Fruit fly (Drosophila melanogaster) whole organism, larva: ENCODE results near the gene ball.

ENCODE experiments used
- noc ChIP-seq: fragments of 200-800 bp; sonication (Bioruptor generic); optimal IDR thresholded peaks from 3 replicates; lab custom pipeline; 2019; ENCODE audit warnings: missing biosample characterization, mild to moderate bottlenecking, missing genetic modification characterization, moderate library complexity

The ball gene

DNA sequence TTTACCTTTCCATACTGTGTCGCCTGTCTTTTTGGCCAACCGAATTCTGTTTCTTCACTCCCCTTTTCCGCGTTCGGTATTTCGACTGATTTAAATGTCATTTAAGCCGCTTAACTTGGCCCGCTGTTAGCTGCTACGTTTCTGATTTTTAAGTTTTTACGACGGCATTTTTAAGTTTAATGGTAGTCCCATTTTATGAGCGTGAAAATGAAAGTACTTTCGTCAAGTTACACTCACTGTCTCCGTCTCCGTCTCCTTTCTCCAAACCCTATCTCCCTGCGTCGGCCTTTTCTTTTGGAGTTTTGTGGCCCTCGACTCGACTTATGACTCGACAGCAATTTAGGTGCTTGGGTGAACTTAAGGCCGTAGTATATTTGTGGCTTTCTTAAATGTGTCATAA, 18.6 kb upstream of the ball start:
- no peak for TF ChIP-seq noc (tag; lab: Kevin White, UChicago)

DNA sequence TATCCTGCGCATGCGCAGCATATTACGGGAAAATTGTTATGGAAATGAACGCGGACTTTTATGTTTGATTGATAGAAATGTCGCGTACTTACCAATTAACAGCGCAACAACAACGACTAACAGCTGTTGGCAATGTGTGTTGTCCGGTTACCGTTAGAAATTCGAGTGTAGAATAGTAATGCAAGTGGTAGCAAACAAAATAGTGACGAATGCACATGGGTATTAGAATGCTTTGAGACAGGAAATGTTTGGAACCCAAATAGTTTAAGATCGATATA, 16.3 kb upstream of the ball start:
- TF ChIP-seq noc (tag; lab: Kevin White, UChicago), result no peak

DNA sequence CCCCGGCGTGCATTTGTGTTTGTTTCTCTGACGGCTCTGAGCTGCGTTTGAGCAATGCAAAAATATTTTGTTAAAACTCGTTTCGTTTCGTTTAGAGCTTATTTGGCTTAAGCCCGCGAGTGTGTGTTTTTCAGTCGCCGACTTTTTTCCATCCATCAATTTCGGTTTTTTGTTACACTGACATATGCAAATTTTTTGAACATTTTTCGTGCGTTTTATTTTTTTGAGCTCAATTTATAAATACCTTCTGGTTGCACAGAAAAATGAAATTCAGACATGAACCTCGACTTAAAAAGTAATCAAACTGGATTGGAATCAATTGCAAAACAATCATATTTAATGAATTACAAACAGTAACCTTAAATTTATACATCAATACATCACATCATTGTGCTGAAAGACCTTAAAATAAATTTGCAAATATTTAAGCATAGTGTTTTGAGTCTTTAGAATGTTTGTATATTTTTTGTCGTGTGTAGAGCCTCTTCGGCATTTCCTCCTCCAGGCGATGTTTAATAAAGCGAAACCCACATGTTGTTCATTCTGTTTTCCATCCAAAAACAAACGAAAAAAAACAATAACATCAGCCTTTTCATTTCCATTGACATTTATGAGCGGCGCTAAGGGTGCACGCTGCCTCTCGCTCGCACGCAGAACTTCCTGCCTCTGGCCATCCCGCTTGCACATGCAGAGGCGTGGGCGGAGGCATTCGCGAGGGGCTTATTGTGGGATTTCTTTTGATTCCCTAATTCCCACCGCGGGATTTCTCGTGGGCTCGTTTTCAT, 15.8 kb upstream of the ball start:
- no peak for TF ChIP-seq noc (tag; lab: Kevin White, UChicago)

DNA sequence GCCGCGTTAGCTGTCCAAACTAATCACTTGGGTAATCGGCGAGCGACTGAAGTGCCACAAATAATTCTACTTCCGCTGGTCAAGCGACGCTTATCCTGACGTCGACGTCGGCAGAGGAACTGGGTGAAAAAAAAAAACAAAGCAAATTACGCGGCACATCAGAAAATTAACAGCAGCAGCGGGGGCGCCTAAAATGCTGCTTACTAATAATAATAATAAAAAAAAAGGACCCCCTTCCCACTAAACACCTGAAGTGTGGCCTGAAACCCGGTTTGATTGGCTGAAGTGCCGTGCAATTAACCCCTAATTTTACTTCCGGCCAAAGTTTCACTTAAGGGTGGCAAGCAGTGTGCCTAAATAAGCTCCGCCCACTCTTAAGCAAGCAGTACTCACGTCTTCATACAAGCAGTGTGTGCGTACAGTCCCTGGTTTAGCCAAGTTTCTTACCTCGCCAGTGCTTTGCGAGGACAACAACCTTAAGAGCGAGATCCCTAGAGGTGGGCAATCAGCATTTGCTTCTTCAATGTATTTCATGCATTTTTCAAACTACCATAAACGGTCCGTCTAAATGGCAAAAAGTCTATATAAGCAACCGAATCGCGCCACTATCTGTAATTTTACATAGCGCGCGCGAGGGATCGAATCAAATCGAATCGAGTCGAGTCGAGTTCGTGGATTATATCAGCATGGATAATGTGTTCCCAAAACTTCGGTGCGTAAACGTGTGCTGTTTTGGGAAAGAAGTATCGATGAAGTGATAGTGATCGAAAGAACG, 14.7 kb upstream of the ball start, which contains the start of the genes ro and T48:
TSS of gene ro (minus strand) at position 51 of the 775 bp plus-strand sequence.
TSS of gene T48 (plus strand) at position 614 of the 775 bp plus-strand sequence.
- TF ChIP-seq noc (tag; lab: Kevin White, UChicago), result no peak

DNA sequence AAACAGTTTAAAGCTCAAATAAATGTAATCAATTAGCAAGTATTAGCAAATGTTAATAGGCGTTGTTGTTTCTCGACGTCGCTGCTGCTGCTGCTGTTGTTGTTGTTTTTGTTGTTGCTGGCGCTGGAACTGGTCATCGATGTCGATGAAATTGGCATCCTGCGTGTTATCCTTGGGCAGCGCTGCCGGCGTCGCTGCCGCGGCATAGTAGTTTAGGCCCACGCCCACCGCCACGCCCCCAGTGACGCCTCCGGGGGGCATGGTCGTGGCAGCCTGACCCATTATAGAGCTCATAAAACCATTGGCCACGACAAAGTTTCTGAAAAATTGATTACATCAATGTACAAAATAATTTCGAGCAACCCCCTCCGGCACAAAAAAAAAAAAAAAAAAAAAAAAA, 10.2 kb upstream of the ball start:
- TF ChIP-seq noc (tag; lab: Kevin White, UChicago), result no peak

DNA sequence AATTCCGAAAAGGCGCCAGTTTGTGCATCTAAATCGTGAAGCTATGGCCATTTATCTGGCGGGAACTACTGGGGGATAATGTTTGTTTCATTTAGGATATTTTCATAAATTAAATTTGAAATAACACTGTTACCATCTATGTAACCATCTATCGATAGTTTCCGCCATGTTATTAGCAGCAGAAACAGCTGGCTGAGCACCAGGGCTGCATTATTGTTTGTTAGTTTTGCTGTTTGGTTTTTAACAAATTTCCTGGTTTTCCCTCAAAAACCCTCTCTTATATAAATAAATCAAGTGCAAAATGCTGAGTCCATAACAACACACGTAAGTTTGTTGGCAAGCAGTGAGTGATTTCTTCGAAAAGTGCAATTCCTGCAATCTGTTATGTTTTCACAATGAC, 9.8 kb upstream of the ball start, which contains the start of gene CG5500:
TSS of gene CG5500 (plus strand) at position 199 of the 400 bp plus-strand sequence.
- TF ChIP-seq noc (tag; lab: Kevin White, UChicago), result no peak

DNA sequence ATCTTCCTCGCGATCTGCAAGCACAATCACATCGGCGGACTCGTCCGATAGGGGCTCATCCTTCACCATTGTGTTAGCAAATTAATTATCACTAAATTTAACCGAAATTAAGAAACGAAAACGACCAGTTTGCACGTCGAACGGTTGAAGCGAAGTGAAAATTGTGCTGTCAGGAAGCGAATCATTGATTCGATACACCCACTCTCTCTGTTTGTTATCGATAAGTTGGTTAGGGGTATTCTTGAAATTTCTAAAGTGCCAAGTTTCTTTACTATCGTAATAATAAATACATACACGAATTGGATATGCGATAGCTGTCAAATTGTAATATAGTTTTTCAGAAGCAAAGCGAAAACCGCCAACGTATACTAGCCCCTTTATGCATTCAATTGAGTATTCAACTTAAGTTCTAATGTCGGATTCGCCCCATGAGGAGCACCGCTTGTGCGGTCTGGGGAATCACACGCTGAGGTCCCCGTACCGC, 9.0 kb upstream of the ball start, which contains the start of gene Rb97D:
TSS of gene Rb97D (minus strand) at position 199 of the 484 bp plus-strand sequence.
- TF ChIP-seq noc (tag; lab: Kevin White, UChicago), result peak; percentile 67

DNA sequence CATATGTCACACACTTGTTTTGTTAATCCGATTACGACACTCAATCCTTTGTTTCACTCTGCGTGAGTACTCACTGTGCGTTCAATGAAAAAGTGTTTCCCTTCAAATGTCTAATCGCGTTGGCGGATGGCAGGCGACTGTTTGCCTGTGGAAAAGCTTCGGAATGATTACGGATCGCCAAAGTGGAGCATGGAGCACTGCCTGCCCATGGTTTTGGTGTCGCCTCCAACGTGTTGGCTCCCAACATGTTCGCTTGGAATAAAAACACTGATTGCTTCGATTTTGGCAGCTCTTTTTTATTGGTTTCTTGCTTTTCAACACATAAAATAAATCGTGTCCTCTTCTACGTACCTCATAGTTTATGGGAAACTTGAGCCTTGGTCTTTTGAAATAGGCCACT, 5.2 kb upstream of the ball start, which contains the start of gene SPARC:
TSS of gene SPARC (minus strand) at position 144 of the 400 bp plus-strand sequence.
- TF ChIP-seq noc (tag; lab: Kevin White, UChicago), result no peak

DNA sequence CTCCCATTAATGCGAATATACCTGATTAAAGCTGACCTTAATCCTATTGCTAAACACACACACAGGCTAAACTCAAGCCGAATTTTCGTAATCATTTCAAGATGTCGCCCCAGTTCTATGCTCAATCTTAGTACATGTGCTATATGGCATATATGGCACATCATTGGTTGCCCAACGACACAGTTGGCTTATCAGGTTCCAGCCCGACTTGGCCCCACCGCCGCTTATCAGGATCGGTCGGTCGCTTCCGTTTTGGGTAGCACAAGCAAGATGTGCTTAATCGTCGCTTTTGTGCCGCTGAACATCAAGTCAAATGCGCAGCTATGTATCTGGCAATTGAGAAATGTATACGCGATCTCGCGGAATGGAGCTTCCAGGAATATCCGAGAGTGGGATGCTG, 4.5 kb upstream of the ball start:
- TF ChIP-seq noc (tag; lab: Kevin White, UChicago), result no peak

DNA sequence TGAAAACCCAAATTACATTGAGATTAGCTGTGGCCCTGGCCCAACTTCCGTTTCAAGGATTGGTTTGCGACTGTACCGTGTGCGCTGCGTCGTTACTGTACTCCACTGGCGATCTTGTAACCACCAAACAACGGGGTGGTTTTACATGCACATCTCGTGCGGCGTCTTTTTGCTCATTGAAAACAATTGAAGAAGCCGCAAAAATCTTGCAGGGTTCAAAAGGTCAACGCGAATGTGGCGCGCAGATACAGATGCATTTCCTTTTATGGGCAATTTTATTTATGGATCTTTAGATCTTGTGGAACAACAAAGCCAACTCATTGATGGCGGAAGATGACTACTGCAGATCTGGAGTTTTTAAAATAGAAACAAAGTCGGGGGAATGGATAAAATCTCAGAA, 3.9 kb upstream of the ball start:
- TF ChIP-seq noc (tag; lab: Kevin White, UChicago), result no peak

DNA sequence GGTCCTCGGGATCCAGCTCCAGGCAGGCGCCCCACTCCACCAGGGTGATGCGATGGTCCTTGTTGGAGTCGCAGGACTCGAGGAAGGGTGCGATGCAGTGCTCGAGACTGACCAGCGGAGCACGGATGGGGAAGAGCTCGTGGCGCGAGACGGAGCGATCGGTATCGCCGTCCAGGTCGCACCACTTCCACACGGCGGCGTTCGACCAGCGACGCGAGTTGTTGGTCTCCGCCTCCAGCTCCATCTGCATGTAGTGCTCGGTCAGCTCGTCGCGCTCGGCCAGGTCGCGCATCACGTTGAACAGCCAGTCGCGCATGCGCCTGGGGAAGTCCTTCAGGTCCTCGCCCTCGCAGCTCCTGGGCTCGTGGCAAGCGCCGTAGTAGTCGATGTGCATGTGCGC, 2.8 kb upstream of the ball start:
- TF ChIP-seq noc (tag; lab: Kevin White, UChicago), result no peak

DNA sequence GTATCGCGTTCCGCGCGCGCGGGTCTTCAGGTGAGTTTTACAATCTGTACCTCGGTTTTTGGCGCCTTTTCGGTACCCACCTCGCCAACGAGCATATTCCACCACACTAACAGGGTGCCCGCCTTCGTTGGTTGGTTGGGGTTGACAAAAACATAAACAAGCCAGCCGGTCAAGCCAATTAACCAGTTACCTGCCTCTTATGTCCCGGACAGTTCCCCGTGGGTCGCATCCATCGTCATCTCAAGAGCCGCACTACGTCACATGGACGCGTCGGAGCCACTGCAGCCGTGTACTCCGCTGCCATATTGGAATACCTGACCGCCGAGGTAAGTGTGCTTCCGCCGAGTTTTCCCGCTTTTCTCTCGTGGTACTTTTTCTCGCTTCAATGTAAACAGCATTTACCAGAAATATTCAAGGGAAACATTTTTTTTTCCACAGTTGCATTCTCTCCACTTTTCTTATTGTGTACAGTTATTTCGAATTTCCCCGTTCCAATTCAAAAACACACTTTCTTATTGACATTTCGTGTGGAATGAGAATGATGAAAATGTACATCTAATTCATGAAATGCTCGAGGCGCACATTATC, 944 bp upstream of the ball start:
- no peak for TF ChIP-seq noc (tag; lab: Kevin White, UChicago)

DNA sequence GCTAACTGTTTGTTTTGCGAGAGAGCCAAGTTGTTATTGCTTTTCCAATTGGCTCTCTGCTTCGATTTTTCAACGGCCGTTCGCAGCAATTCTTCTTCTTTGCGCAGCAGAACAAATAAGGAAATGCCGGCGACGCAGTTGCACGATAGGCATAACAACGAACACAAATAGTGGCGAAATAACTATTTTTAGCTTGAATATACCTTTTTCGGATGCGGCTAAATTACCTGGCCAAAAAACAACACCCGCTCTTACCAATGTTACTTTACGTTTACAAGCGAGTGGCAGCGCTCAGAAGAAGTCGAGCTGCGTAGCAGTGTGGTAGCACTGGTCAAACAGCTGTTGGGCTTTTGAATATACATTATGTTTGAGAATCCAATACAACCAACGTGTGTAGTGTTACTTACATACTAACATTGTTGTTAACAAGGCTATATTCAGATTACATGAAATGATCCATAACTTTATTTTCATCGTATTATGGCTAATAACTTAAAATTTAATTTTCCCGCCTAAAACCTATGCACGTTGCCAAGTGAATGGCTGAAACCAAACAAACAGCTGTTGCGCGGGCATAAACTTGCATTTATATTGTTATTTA, 3.7 kb downstream of the ball start, which contains the start of the genes Lerp and IntS12:
TSS of gene Lerp (minus strand) at position 283 of the 601 bp plus-strand sequence.
TSS of gene IntS12 (plus strand) at position 529 of the 601 bp plus-strand sequence.
- TF ChIP-seq noc (tag; lab: Kevin White, UChicago), result no peak

DNA sequence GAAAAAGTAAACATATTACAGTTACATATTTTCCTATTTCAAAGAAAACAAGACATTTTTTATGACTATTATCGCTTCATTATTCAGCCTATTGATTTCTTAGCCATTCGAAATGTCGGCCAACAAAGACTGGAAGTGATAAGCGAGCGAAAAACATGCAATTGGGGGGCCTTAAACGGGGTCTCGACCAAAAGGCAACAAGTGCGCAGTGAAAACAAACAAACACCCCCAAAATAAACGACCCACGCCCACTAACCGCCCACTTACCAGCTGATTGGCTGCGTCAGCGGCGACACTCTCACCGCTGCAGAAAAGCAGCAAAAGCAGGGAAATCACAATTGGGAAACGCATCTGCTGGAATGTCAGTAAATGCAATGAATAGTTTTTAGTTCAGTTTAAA, 4.4 kb downstream of the ball start:
- no peak for TF ChIP-seq noc (tag; lab: Kevin White, UChicago)

DNA sequence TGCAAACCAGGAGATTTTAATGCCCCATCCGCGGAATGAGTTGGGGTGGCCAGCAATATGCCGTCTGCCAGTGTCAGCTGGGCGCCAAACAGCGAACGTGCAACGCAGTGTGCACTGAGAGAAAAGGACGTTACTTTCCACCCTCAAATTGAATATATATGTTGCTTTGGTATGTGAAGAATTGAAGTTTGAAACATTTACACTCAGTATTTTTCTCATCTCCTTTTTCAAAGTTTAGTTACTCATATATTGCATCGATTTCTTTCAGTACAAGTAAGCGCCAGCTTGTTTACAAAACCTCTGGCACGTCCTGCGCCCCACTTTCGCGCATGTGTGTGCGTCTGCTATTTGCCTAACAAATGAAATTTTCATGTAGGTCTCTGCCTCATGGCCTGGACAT, 7.4 kb downstream of the ball start:
- no peak for TF ChIP-seq noc (tag; lab: Kevin White, UChicago)
